Fruit fly (Drosophila melanogaster): ENCODE measurements around the gene Tsp66E.

Gene Tsp66E

DNA sequence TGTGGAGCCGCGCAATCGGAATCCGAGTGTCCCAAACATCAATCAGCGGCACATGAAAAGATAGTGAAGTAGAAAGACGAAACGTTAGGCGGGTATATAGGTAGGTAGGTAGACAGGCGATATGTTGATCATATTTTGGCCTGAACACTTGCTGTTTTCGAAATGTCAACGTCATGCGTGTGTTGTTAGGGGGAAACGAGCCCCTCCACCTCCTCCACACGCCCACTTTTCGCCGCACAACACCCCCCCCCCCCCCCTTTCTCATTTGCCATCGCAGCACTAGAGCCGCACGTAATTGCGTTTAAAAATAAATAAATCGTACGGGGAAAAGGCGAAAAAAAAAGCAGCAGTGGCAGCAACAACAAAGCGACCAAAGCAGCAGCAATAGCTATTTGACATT, 37.5 kb downstream of the Tsp66E start (continued):
- TF ChIP-seq ems (GFP tag; optimal IDR thresholded peaks at IDR 0.05) = no peak
- TF ChIP-seq CG7963 (GFP tag; IDR thresholded peaks at IDR 0.05; ENCODE audit: partially characterized antibody) = peak; percentile 16; the same call in 1 of the 3 replicates
- no peak for TF ChIP-seq CG11456 (GFP tag; IDR thresholded peaks at IDR 0.05)
- no peak for TF ChIP-seq Atf3 (GFP tag; optimal IDR thresholded peaks at IDR 0.05)
- TF ChIP-seq CG30403 (GFP tag; optimal IDR thresholded peaks at IDR 0.05) = no peak
- TF ChIP-seq tll (GFP tag; optimal IDR thresholded peaks at IDR 0.05) = no peak
- TF ChIP-seq Stat92E (GFP tag; optimal IDR thresholded peaks at IDR 0.05) = no peak
- no peak for TF ChIP-seq tap (tag; optimal IDR thresholded peaks at IDR 0.05)
- TF ChIP-seq caup (GFP tag; optimal IDR thresholded peaks at IDR 0.05; ENCODE audit: severe bottlenecking) = no peak
- no peak for TF ChIP-seq E2f2 (GFP tag; IDR thresholded peaks at IDR 0.05)
- TF ChIP-seq Rx (GFP tag; IDR thresholded peaks at IDR 0.05) = no peak
- no peak for TF ChIP-seq Ravus (GFP tag; IDR thresholded peaks at IDR 0.05)
- no peak for TF ChIP-seq CG17568 (GFP tag; optimal IDR thresholded peaks at IDR 0.05)
- TF ChIP-seq CG8359 (GFP tag; optimal IDR thresholded peaks at IDR 0.05; ENCODE audit: borderline replicate concordance) = no peak
- no peak for TF ChIP-seq slbo (GFP tag; IDR thresholded peaks at IDR 0.05)
- no peak for TF ChIP-seq ara (GFP tag; IDR thresholded peaks at IDR 0.05)
- TF ChIP-seq HLH4C (GFP tag; IDR thresholded peaks at IDR 0.05; ENCODE audit: partially characterized antibody) = no peak
- no peak for TF ChIP-seq cato (GFP tag; optimal IDR thresholded peaks at IDR 0.05; ENCODE audit: borderline replicate concordance)
- no peak for TF ChIP-seq CG14965 (GFP tag; optimal IDR thresholded peaks at IDR 0.05; ENCODE audit: borderline replicate concordance)
- TF ChIP-seq sr (GFP tag; IDR thresholded peaks at IDR 0.05) = peak; percentile 79
- TF ChIP-seq CG17829 (tag; optimal IDR thresholded peaks at IDR 0.05) = no peak
- TF ChIP-seq MESR4 (GFP tag; optimal IDR thresholded peaks at IDR 0.05) = no peak
- no peak for TF ChIP-seq toy (GFP tag; IDR thresholded peaks at IDR 0.05)
- no peak for TF ChIP-seq ATbp (GFP tag; optimal IDR thresholded peaks at IDR 0.05)
- 0 out of 2 replicates have a peak, but pooled peaks have one; percentile 13 for TF ChIP-seq Awh (GFP tag; IDR thresholded peaks at IDR 0.05)
- no peak for TF ChIP-seq bab2 (GFP tag; optimal IDR thresholded peaks at IDR 0.05)
- TF ChIP-seq exex (tag; optimal IDR thresholded peaks at IDR 0.05) = no peak
- no peak for TF ChIP-seq pb (GFP tag; optimal IDR thresholded peaks at IDR 0.05)
- TF ChIP-seq CG4617 (GFP tag; optimal IDR thresholded peaks at IDR 0.05; ENCODE audit: borderline replicate concordance) = no peak
- no peak for TF ChIP-seq Hmr (GFP tag; optimal IDR thresholded peaks at IDR 0.05)
- TF ChIP-seq lab (GFP tag; optimal IDR thresholded peaks at IDR 0.05) = peak; percentile 54

DNA sequence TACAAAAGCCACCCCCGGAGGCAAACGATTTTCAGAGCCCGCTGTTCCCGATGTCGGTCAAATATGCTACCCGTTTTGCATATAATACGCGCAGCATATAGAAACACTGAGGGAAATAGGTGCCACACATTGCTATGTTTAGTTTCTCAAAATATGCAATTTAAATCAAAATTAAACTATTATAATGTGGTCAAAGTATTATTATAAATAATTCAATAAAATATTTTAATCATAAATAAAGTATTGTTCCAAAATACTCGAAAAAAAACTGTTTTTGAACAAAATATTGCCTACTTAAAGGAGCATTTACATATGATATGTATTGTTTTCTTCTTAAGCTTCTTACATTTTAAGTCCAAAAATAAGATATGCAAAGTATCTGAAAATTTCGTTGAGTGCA, 38.7 kb downstream of the Tsp66E start:
- peak; percentile 66 for TF ChIP-seq fd96Cb (tag; optimal IDR thresholded peaks at IDR 0.05)
- TF ChIP-seq CG14860 (GFP tag; IDR thresholded peaks at IDR 0.05; ENCODE audit: partially characterized antibody) = no peak
- TF ChIP-seq hkb (optimal IDR thresholded peaks at IDR 0.05) = no peak
- peak; percentile 37; the same call in 1 of the 2 replicates for TF ChIP-seq hkb (GFP tag; IDR thresholded peaks at IDR 0.05)
- TF ChIP-seq CG3281 (GFP tag; optimal IDR thresholded peaks at IDR 0.05) = peak; percentile 57
- TF ChIP-seq Sin3A (optimal IDR thresholded peaks at IDR 0.05) = no peak
- no peak for TF ChIP-seq Adf1 (GFP tag; IDR thresholded peaks at IDR 0.05)
- TF ChIP-seq CG16863 (GFP tag; optimal IDR thresholded peaks at IDR 0.05) = no peak
- TF ChIP-seq CG11504 (tag; optimal IDR thresholded peaks at IDR 0.05) = peak; percentile 81
- TF ChIP-seq Mes4 (GFP tag; optimal IDR thresholded peaks at IDR 0.05) = no peak
- peak; percentile 1 for TF ChIP-seq YL-1 (GFP tag; optimal IDR thresholded peaks at IDR 0.05)
- TF ChIP-seq pan (optimal IDR thresholded peaks at IDR 0.05) = no peak
- TF ChIP-seq pan (GFP tag; optimal IDR thresholded peaks at IDR 0.05 in 1 of 2, IDR thresholded peaks at IDR 0.05 in 1 of 2) = no peak
- TF ChIP-seq Sox102F (GFP tag; optimal IDR thresholded peaks at IDR 0.05) = peak; percentile 78
- TF ChIP-seq sens (GFP tag) = peak; percentile 25
- TF ChIP-seq CG17912 (GFP tag; optimal IDR thresholded peaks at IDR 0.05) = no peak
- peak; percentile 67 for TF ChIP-seq Ssrp (tag; optimal IDR thresholded peaks at IDR 0.05)
- peak; percentile 76 for TF ChIP-seq gem (tag; optimal IDR thresholded peaks at IDR 0.05)
- TF ChIP-seq Dref (GFP tag; IDR thresholded peaks at IDR 0.05) = no peak
- peak; percentile 26 for TF ChIP-seq CG30403 (GFP tag; optimal IDR thresholded peaks at IDR 0.05)
- peak; percentile 53 for TF ChIP-seq fd3F (GFP tag; optimal IDR thresholded peaks at IDR 0.05)
- no peak for TF ChIP-seq B-H2 (GFP tag; optimal IDR thresholded peaks at IDR 0.05)
- TF ChIP-seq Hmr (GFP tag; optimal IDR thresholded peaks at IDR 0.05) = peak; percentile 56
